Worm (Caenorhabditis elegans) whole organism, L3 larva: Measurements from ENCODE around the gene W06D11.3.

Source experiments
- aly-2 ChIP-seq: fragments of 150-350 bp; optimal IDR thresholded peaks from 2 replicates; lab custom pipeline; 2014; ENCODE audit warnings: missing biosample characterization, missing genetic modification characterization
- ceh-82 ChIP-seq: fragments of 150-350 bp; optimal IDR thresholded peaks from 2 replicates; lab custom pipeline; 2014; ENCODE audit warnings: missing biosample characterization, missing genetic modification characterization
- elt-2 ChIP-seq: sonication (generic microtip); optimal IDR thresholded peaks from 2 replicates; lab custom pipeline; 2016; ENCODE audit warnings: missing genetic modification reagents, mild to moderate bottlenecking, missing genetic modification characterization, missing compliant biosample characterization
- eor-1 ChIP-seq, 2 experiments: fragments of 150-350 bp; optimal IDR thresholded peaks; 2 replicates each; lab custom pipeline; 2014 to 2018; ENCODE audit warnings: missing biosample characterization in 2 of 2, missing genetic modification characterization in 2 of 2
- fkh-10 ChIP-seq: sonication (generic microtip); optimal IDR thresholded peaks from 2 replicates; lab custom pipeline; 2017; ENCODE audit warnings: missing biosample characterization, missing genetic modification reagents, missing genetic modification characterization
- hmg-11 ChIP-seq: sonication (generic microtip); optimal IDR thresholded peaks from 2 replicates; lab custom pipeline; 2016; ENCODE audit warnings: missing genetic modification characterization, missing compliant biosample characterization
- lin-39 ChIP-seq: fragments of 150-350 bp; optimal IDR thresholded peaks from 2 replicates; lab custom pipeline; 2018; ENCODE audit warnings: missing biosample characterization, missing genetic modification reagents, missing genetic modification characterization
- lsy-12 ChIP-seq: sonication (generic microtip); optimal IDR thresholded peaks from 2 replicates; lab custom pipeline; 2016; ENCODE audit warnings: mild to moderate bottlenecking, missing genetic modification characterization, missing compliant biosample characterization
- mml-1 ChIP-seq: fragments of 150-350 bp; sonication (generic microtip); optimal IDR thresholded peaks from 3 replicates; lab custom pipeline; 2014; ENCODE audit warnings: missing biosample characterization, missing genetic modification characterization
- nfya-1 ChIP-seq: sonication (generic microtip); optimal IDR thresholded peaks from 2 replicates; lab custom pipeline; 2017; ENCODE audit warnings: missing genetic modification characterization, mild to moderate bottlenecking, missing compliant biosample characterization, antibody characterized with exemption, moderate library complexity; ENCODE audit not compliant: insufficient read depth
- nhr-23 ChIP-seq: fragments of 150-350 bp; optimal IDR thresholded peaks from 2 replicates; lab custom pipeline; 2014; ENCODE audit warnings: missing biosample characterization, missing genetic modification reagents, missing genetic modification characterization
- nhr-25 ChIP-seq: sonication (generic microtip); optimal IDR thresholded peaks from 2 replicates; lab custom pipeline; 2017; ENCODE audit warnings: missing biosample characterization, missing genetic modification characterization
- nhr-28 ChIP-seq: fragments of 150-350 bp; optimal IDR thresholded peaks from 2 replicates; lab custom pipeline; 2014; ENCODE audit warnings: missing biosample characterization, missing genetic modification characterization
- nhr-43 ChIP-seq: sonication (generic microtip); optimal IDR thresholded peaks from 2 replicates; lab custom pipeline; 2016; ENCODE audit warnings: mild to moderate bottlenecking, missing genetic modification characterization, missing compliant biosample characterization; ENCODE audit not compliant: poor library complexity, severe bottlenecking
- nhr-76 ChIP-seq: fragments of 150-350 bp; sonication (generic microtip); optimal IDR thresholded peaks from 5 replicates; lab custom pipeline; 2014; ENCODE audit warnings: missing biosample characterization, missing genetic modification characterization
- pha-4 ChIP-seq: fragments of 150-350 bp; optimal IDR thresholded peaks from 2 replicates; lab custom pipeline; 2014; ENCODE audit warnings: missing biosample characterization, missing genetic modification reagents, missing genetic modification characterization
- pqm-1 ChIP-seq: fragments of 150-350 bp; optimal IDR thresholded peaks from 2 replicates; lab custom pipeline; 2017; ENCODE audit warnings: missing biosample characterization, missing genetic modification characterization, inconsistent platforms
- sea-2 ChIP-seq: fragments of 150-350 bp; sonication (generic microtip); optimal IDR thresholded peaks from 4 replicates; lab custom pipeline; 2014; ENCODE audit warnings: missing biosample characterization, missing genetic modification reagents, missing genetic modification characterization
- skn-1 ChIP-seq: fragments of 150-350 bp; optimal IDR thresholded peaks from 2 replicates; lab custom pipeline; 2014; ENCODE audit warnings: missing biosample characterization, missing genetic modification characterization
- tbx-2 ChIP-seq: sonication (generic microtip); optimal IDR thresholded peaks from 2 replicates; lab custom pipeline; 2016; ENCODE audit warnings: mild to moderate bottlenecking, missing genetic modification characterization, missing compliant biosample characterization
- ztf-4 ChIP-seq: fragments of 150-350 bp; optimal IDR thresholded peaks from 2 replicates; lab custom pipeline; 2014; ENCODE audit warnings: missing biosample characterization, missing genetic modification characterization

Gene W06D11.3

DNA sequence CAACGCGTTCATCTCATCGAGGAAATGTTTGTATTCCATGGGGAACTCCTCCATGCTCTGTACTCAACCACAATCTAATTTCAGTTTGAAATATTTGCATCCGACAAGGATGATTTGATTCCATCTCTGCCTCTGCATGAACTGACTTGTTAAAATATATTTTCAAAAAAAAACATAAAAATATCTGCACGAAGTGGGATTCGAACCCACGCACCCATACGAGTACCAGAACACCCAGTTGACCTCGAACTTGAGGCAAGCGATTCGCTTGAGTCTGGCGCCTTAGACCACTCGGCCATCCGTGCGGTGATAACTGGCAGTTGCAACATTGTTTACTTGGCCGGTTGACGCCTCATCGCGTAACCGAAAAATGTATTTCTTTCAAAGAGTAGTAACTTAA lies 49.3 kb downstream of the W06D11.3 start:
- peak; percentile 49 for TF ChIP-seq elt-2
- TF ChIP-seq hmg-11 (tag; lab: Kevin White, UChicago), result peak; percentile 4
- peak; percentile 26 for TF ChIP-seq nfya-1 (tag; lab: Kevin White, UChicago)
- TF ChIP-seq skn-1 (tag; lab: Kevin White, UChicago), result peak; percentile 51
- peak; percentile 36 for TF ChIP-seq nhr-43 (tag; lab: Kevin White, UChicago)
- no peak for TF ChIP-seq ztf-4 (tag; lab: Kevin White, UChicago)
- TF ChIP-seq, all 47 proteins: peak for 5

DNA sequence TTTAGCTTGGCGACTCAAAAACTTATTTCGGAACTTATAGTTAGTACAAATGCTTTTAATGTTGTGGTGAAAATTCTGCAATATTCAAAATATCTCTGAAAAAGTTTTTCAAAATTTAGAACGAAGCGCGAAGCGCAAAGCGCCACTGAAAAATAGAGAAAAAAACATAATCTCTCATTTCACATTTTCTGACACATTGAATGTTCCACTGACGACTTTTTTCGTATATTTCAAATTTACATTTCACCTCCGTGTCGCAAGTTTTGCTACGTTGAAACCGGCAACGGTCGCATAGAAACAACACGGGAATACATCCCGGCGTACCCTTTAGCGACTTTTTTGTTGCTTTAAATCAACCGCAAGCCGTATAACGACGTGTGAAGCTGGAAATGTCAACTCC lies 49.8 kb downstream of the W06D11.3 start, which contains the start of gene F42F12.14:
Gene F42F12.14 (plus strand): TSS at position 301 of the 400 bp plus-strand sequence.
- TF ChIP-seq mml-1 (tag; lab: Kevin White, UChicago), result no peak
- TF ChIP-seq elt-2, result no peak
- no peak for TF ChIP-seq lin-39 (tag; lab: Kevin White, UChicago)
- TF ChIP-seq fkh-10, result no peak
- TF ChIP-seq hmg-11 (tag; lab: Kevin White, UChicago), result no peak
- no peak for TF ChIP-seq sea-2
- no peak for TF ChIP-seq nhr-28 (tag; lab: Kevin White, UChicago)
- TF ChIP-seq nhr-25 (tag; lab: Kevin White, UChicago), result no peak
- no peak for TF ChIP-seq eor-1 (tag; optimal IDR thresholded peaks at IDR 0.05; lab: Kevin White, UChicago)
- no peak for TF ChIP-seq nhr-76 (tag; lab: Kevin White, UChicago)
- no peak for TF ChIP-seq tbx-2
- no peak for TF ChIP-seq aly-2 (tag; lab: Kevin White, UChicago)
- no peak for TF ChIP-seq ceh-82
- TF ChIP-seq nhr-23 (tag; lab: Kevin White, UChicago), result no peak
- no peak for TF ChIP-seq lsy-12 (tag; lab: Kevin White, UChicago)
- no peak for TF ChIP-seq pqm-1 (tag; lab: Kevin White, UChicago)
- TF ChIP-seq skn-1 (tag; lab: Kevin White, UChicago), result no peak
- TF ChIP-seq pha-4, result no peak
